Fruit fly (Drosophila melanogaster) whole organism, embryonic: ENCODE data around the gene mask.

ENCODE experiments used
- CG12659 ChIP-seq: fragments of 200-800 bp; sonication (Bioruptor generic); optimal IDR thresholded peaks from 3 replicates; lab custom pipeline; 2017; ENCODE audit warnings: mild to moderate bottlenecking, missing biosample characterization, missing genetic modification reagents, missing genetic modification characterization
- CG13287 ChIP-seq: fragments of 200-800 bp; sonication (Bioruptor generic); IDR thresholded peaks from 2 replicates; pipeline ENCODE4 v1.3.6; 2022; ENCODE audit warnings: missing biosample characterization, missing genetic modification characterization; ENCODE audit not compliant: partially characterized antibody
- CG3995 ChIP-seq: fragments of 200-800 bp; sonication (Bioruptor generic); optimal IDR thresholded peaks from 3 replicates; lab custom pipeline; 2016; ENCODE audit warnings: missing biosample characterization, missing genetic modification characterization
- Dek ChIP-seq: fragments of 200-800 bp; sonication (Bioruptor generic); optimal IDR thresholded peaks from 3 replicates; lab custom pipeline; 2019; ENCODE audit warnings: missing biosample characterization, mild to moderate bottlenecking, missing genetic modification characterization, moderate library complexity
- Gsc ChIP-seq: fragments of 200-800 bp; sonication (Bioruptor generic); IDR thresholded peaks from 2 replicates; pipeline ENCODE4 v1.3.6; 2022; ENCODE audit warnings: missing biosample characterization, missing genetic modification characterization
- croc ChIP-seq: fragments of 200-800 bp; sonication (Bioruptor generic); conservative IDR thresholded peaks from 3 replicates; pipeline ENCODE4 v1.3.6; 2022; ENCODE audit warnings: missing biosample characterization, missing genetic modification characterization
- rib ChIP-seq: fragments of 200-800 bp; sonication (Bioruptor generic); IDR thresholded peaks from 2 replicates; pipeline ENCODE4 v1.3.6; 2022; ENCODE audit warnings: missing biosample characterization, missing genetic modification characterization
- row ChIP-seq: fragments of 200-800 bp; sonication (Bioruptor generic); IDR thresholded peaks from 3 replicates; pipeline ENCODE4 v1.3.6; 2022; ENCODE audit warnings: missing biosample characterization, missing genetic modification characterization

dm6 chr3R:24229870-24230422 lies 416 bp upstream of the mask start, which contains the start of gene Spase22-23:
- no peak for TF ChIP-seq croc
- no peak for TF ChIP-seq CG3995 (GFP tag; lab: Kevin White, UChicago)
- no peak for TF ChIP-seq CG12659
- TF ChIP-seq rib (GFP tag; lab: Robert Waterston, UW): no peak
- no peak for TF ChIP-seq Gsc
- peak; percentile 94 for TF ChIP-seq CG13287 (GFP tag; lab: Robert Waterston, UW)
- TF ChIP-seq Dek: no peak
- TF ChIP-seq row: no peak; the same call in 2 of the 3 replicates
